Fruit fly (Drosophila melanogaster) whole organism, embryonic: ENCODE measurements around the gene Pino.

ENCODE experiments used
- Atf-2 ChIP-seq: fragments of 200-800 bp; sonication (Bioruptor generic); optimal IDR thresholded peaks from 2 replicates; lab custom pipeline; 2016; ENCODE audit warnings: missing biosample characterization, missing genetic modification characterization
- CG10979 ChIP-seq: fragments of 200-800 bp; sonication (Bioruptor generic); optimal IDR thresholded peaks from 2 replicates; lab custom pipeline; 2018; ENCODE audit warnings: missing biosample characterization, mild to moderate bottlenecking, missing genetic modification characterization, moderate library complexity
- CG12071 ChIP-seq: fragments of 200-800 bp; sonication (Bioruptor generic); optimal IDR thresholded peaks from 3 replicates; lab custom pipeline; 2018; ENCODE audit warnings: missing biosample characterization, mild to moderate bottlenecking, missing genetic modification characterization
- CG13894 ChIP-seq: fragments of 200-800 bp; sonication (Bioruptor generic); optimal IDR thresholded peaks from 3 replicates; lab custom pipeline; 2018; ENCODE audit warnings: missing biosample characterization, mild to moderate bottlenecking, missing genetic modification characterization, moderate library complexity
- CG15479 ChIP-seq: fragments of 200-800 bp; sonication (Bioruptor generic); optimal IDR thresholded peaks from 3 replicates; lab custom pipeline; 2019; ENCODE audit warnings: missing biosample characterization, mild to moderate bottlenecking, missing genetic modification characterization, moderate library complexity
- CG30020 ChIP-seq: fragments of 200-800 bp; optimal IDR thresholded peaks from 2 replicates; lab custom pipeline; 2019; ENCODE audit warnings: missing biosample characterization, mild to moderate bottlenecking, missing genetic modification characterization, moderate library complexity
- CG30431 ChIP-seq: fragments of 200-800 bp; sonication (Bioruptor generic); optimal IDR thresholded peaks from 2 replicates; lab custom pipeline; 2017; ENCODE audit warnings: missing biosample characterization, missing genetic modification characterization
- CG33213 ChIP-seq: fragments of 200-800 bp; sonication (Bioruptor generic); optimal IDR thresholded peaks from 3 replicates; lab custom pipeline; 2016; ENCODE audit warnings: missing biosample characterization, missing genetic modification characterization
- CG3407 ChIP-seq: fragments of 200-800 bp; sonication (Bioruptor generic); optimal IDR thresholded peaks from 2 replicates; lab custom pipeline; 2018; ENCODE audit warnings: missing biosample characterization, mild to moderate bottlenecking, missing genetic modification characterization
- CG34224 ChIP-seq: fragments of 200-800 bp; sonication (Bioruptor generic); IDR thresholded peaks from 3 replicates; pipeline ENCODE4 v1.3.6; 2022; ENCODE audit warnings: missing biosample characterization, missing genetic modification characterization; ENCODE audit not compliant: partially characterized antibody
- CG4328 ChIP-seq: fragments of 200-800 bp; sonication (Bioruptor generic); optimal IDR thresholded peaks from 3 replicates; lab custom pipeline; 2017; ENCODE audit warnings: missing biosample characterization, missing genetic modification reagents, missing genetic modification characterization
- CG43689 ChIP-seq: fragments of 200-800 bp; sonication (Bioruptor generic); IDR thresholded peaks from 2 replicates; pipeline ENCODE4 v1.3.6; 2022; ENCODE audit warnings: missing biosample characterization, missing genetic modification characterization
- CG6854 ChIP-seq: fragments of 200-800 bp; sonication (Bioruptor generic); optimal IDR thresholded peaks from 3 replicates; lab custom pipeline; 2017; ENCODE audit warnings: missing biosample characterization, mild to moderate bottlenecking, missing genetic modification characterization
- CG7271 ChIP-seq: fragments of 200-800 bp; sonication (Bioruptor generic); optimal IDR thresholded peaks from 2 replicates; lab custom pipeline; 2018; ENCODE audit warnings: missing biosample characterization, mild to moderate bottlenecking, missing genetic modification characterization, moderate library complexity
- CG7372 ChIP-seq: fragments of 200-800 bp; sonication (Bioruptor generic); IDR thresholded peaks from 2 replicates; pipeline ENCODE4 v1.3.6; 2022; ENCODE audit warnings: missing biosample characterization, missing genetic modification characterization
- CG8924 ChIP-seq: fragments of 200-800 bp; optimal IDR thresholded peaks from 3 replicates; lab custom pipeline; 2019; ENCODE audit warnings: missing biosample characterization, mild to moderate bottlenecking, missing genetic modification characterization, moderate library complexity
- CG9727 ChIP-seq: fragments of 200-800 bp; sonication (Bioruptor generic); optimal IDR thresholded peaks from 3 replicates; lab custom pipeline; 2017; ENCODE audit warnings: missing biosample characterization, mild to moderate bottlenecking, missing genetic modification characterization
- CG9932 ChIP-seq: fragments of 200-800 bp; sonication (Bioruptor generic); IDR thresholded peaks from 2 replicates; pipeline ENCODE4 v1.3.6; 2022; ENCODE audit warnings: missing biosample characterization, missing genetic modification characterization
- Chrac-16 ChIP-seq: fragments of 200-800 bp; sonication (Bioruptor generic); optimal IDR thresholded peaks from 3 replicates; lab custom pipeline; 2016; ENCODE audit warnings: missing biosample characterization, missing genetic modification characterization
- E2f1 ChIP-seq: fragments of 200-800 bp; sonication (Bioruptor generic); IDR thresholded peaks from 2 replicates; pipeline ENCODE4 v1.3.6; 2022; ENCODE audit warnings: missing biosample characterization, missing genetic modification characterization
- Fer2 ChIP-seq: fragments of 200-800 bp; sonication (Bioruptor generic); optimal IDR thresholded peaks from 2 replicates; lab custom pipeline; 2018; ENCODE audit warnings: missing biosample characterization, mild to moderate bottlenecking, missing genetic modification characterization, moderate library complexity
- HLH4C ChIP-seq: fragments of 200-800 bp; sonication (Bioruptor generic); IDR thresholded peaks from 3 replicates; pipeline ENCODE4 v1.3.6; 2022; ENCODE audit warnings: missing biosample characterization, missing genetic modification characterization; ENCODE audit not compliant: partially characterized antibody
- HmgD ChIP-seq: fragments of 200-800 bp; sonication (Bioruptor generic); optimal IDR thresholded peaks from 3 replicates; lab custom pipeline; 2016; ENCODE audit warnings: missing biosample characterization, missing genetic modification characterization
- Jarid2 ChIP-seq: fragments of 200-800 bp; sonication (Bioruptor generic); optimal IDR thresholded peaks from 3 replicates; lab custom pipeline; 2017; ENCODE audit warnings: mild to moderate bottlenecking, missing biosample characterization, missing genetic modification reagents, missing genetic modification characterization
- Lhr ChIP-seq: fragments of 200-800 bp; sonication (Bioruptor generic); optimal IDR thresholded peaks from 3 replicates; lab custom pipeline; 2017; ENCODE audit warnings: mild to moderate bottlenecking, missing biosample characterization, missing genetic modification reagents, missing genetic modification characterization
- MBD-R2 ChIP-seq: fragments of 200-800 bp; sonication (Bioruptor generic); IDR thresholded peaks from 2 replicates; pipeline ENCODE4 v1.3.6; 2022; ENCODE audit warnings: missing biosample characterization, missing genetic modification characterization
- Mad ChIP-seq: fragments of 200-800 bp; sonication (Bioruptor generic); optimal IDR thresholded peaks from 2 replicates; lab custom pipeline; 2016; ENCODE audit warnings: missing biosample characterization, missing genetic modification characterization
- Myb ChIP-seq: fragments of 200-800 bp; sonication (Bioruptor generic); optimal IDR thresholded peaks from 2 replicates; lab custom pipeline; 2016; ENCODE audit warnings: missing biosample characterization, missing genetic modification characterization
- NC2β ChIP-seq: fragments of 200-800 bp; sonication (Bioruptor generic); optimal IDR thresholded peaks from 2 replicates; lab custom pipeline; 2016; ENCODE audit warnings: missing biosample characterization, missing genetic modification characterization
- Side ChIP-seq: fragments of 200-800 bp; sonication (Bioruptor generic); optimal IDR thresholded peaks from 2 replicates; lab custom pipeline; 2016; ENCODE audit warnings: missing biosample characterization, missing genetic modification characterization
- Sox100B ChIP-seq: fragments of 200-800 bp; sonication (Bioruptor generic); optimal IDR thresholded peaks from 3 replicates; lab custom pipeline; 2018; ENCODE audit warnings: missing biosample characterization, mild to moderate bottlenecking, missing genetic modification characterization
- Sox102F ChIP-seq: fragments of 200-800 bp; sonication (Bioruptor generic); optimal IDR thresholded peaks from 2 replicates; lab custom pipeline; 2018; ENCODE audit warnings: missing biosample characterization, mild to moderate bottlenecking, missing genetic modification characterization, moderate library complexity
- Spps ChIP-seq: fragments of 200-800 bp; sonication (Bioruptor generic); optimal IDR thresholded peaks from 2 replicates; lab custom pipeline; 2018; ENCODE audit warnings: missing biosample characterization, mild to moderate bottlenecking, missing genetic modification characterization
- Sry-β ChIP-seq: fragments of 200-800 bp; sonication (Bioruptor generic); optimal IDR thresholded peaks from 2 replicates; lab custom pipeline; 2018; ENCODE audit warnings: missing biosample characterization, mild to moderate bottlenecking, missing genetic modification characterization, moderate library complexity
- Tbp ChIP-seq: fragments of >200 bp; optimal IDR thresholded peaks from 2 replicates; lab custom pipeline; 2018; ENCODE audit warnings: missing biosample characterization, missing genetic modification characterization
- YL-1 ChIP-seq: fragments of 200-800 bp; sonication (Bioruptor generic); optimal IDR thresholded peaks from 3 replicates; lab custom pipeline; 2017; ENCODE audit warnings: missing biosample characterization, mild to moderate bottlenecking, missing genetic modification characterization
- ci ChIP-seq: fragments of 200-800 bp; sonication (Bioruptor generic); IDR thresholded peaks from 3 replicates; pipeline ENCODE4 v1.3.6; 2022; ENCODE audit warnings: missing biosample characterization, missing genetic modification characterization
- gce ChIP-seq: fragments of 200-800 bp; sonication (Bioruptor generic); IDR thresholded peaks from 3 replicates; pipeline ENCODE4 v1.3.6; 2022; ENCODE audit warnings: missing biosample characterization, missing genetic modification characterization
- jumu ChIP-seq: fragments of 200-800 bp; sonication (Bioruptor generic); optimal IDR thresholded peaks from 3 replicates; lab custom pipeline; 2016; ENCODE audit warnings: missing biosample characterization, missing genetic modification characterization
- kay ChIP-seq: fragments of 200-800 bp; sonication (Bioruptor generic); optimal IDR thresholded peaks from 2 replicates; lab custom pipeline; 2016; ENCODE audit warnings: missing biosample characterization, missing genetic modification characterization
- klu ChIP-seq: fragments of 200-800 bp; sonication (Bioruptor generic); IDR thresholded peaks from 2 replicates; pipeline ENCODE4 v1.3.6; 2022; ENCODE audit warnings: missing biosample characterization, missing genetic modification characterization
- kni ChIP-seq: fragments of 200-800 bp; sonication (Bioruptor generic); optimal IDR thresholded peaks from 3 replicates; lab custom pipeline; 2017; ENCODE audit warnings: mild to moderate bottlenecking, missing biosample characterization, missing genetic modification reagents, missing genetic modification characterization
- lov ChIP-seq, 2 experiments: fragments of 200-800 bp in 1 of 2; fragments of >200 bp in 1 of 2; sonication (Bioruptor generic) in 1 of 2; IDR thresholded peaks in 1 of 2; optimal IDR thresholded peaks in 1 of 2; 2 replicates in 1 of 2; 3 replicates in 1 of 2; pipeline versions ENCODE4 v1.3.6 to Lab custom; 2017 to 2022; ENCODE audit warnings: missing biosample characterization in 1 of 2, missing genetic modification characterization in 1 of 2
- nau ChIP-seq: fragments of 200-800 bp; sonication (Bioruptor generic); optimal IDR thresholded peaks from 3 replicates; lab custom pipeline; 2017; ENCODE audit warnings: missing biosample characterization, mild to moderate bottlenecking, missing genetic modification characterization, missing genetic modification reagents
- nom ChIP-seq: fragments of 200-800 bp; sonication (Bioruptor generic); optimal IDR thresholded peaks from 2 replicates; lab custom pipeline; 2017; ENCODE audit warnings: missing biosample characterization, missing genetic modification characterization, mild to moderate bottlenecking, moderate library complexity, missing genetic modification reagents
- run ChIP-seq: fragments of 200-800 bp; sonication (Bioruptor generic); optimal IDR thresholded peaks from 3 replicates; lab custom pipeline; 2018; ENCODE audit warnings: missing biosample characterization, mild to moderate bottlenecking, missing genetic modification characterization
- sens ChIP-seq: fragments of 200-800 bp; sonication (Bioruptor generic); peaks from one replicate; lab custom pipeline; 2016; ENCODE audit warnings: missing biosample characterization, missing genetic modification characterization
- sob ChIP-seq: fragments of 200-800 bp; sonication (Bioruptor generic); IDR thresholded peaks from 2 replicates; pipeline ENCODE4 v1.3.6; 2022; ENCODE audit warnings: missing biosample characterization, missing genetic modification characterization
- twi ChIP-seq: fragments of 200-800 bp; optimal IDR thresholded peaks from 2 replicates; lab custom pipeline; 2019; ENCODE audit warnings: missing biosample characterization, mild to moderate bottlenecking, missing genetic modification characterization, moderate library complexity
- vvl ChIP-seq: fragments of 200-800 bp; sonication (Bioruptor generic); IDR thresholded peaks from 2 replicates; pipeline ENCODE4 v1.3.6; 2022; ENCODE audit warnings: missing biosample characterization, missing genetic modification characterization

The Pino gene

DNA sequence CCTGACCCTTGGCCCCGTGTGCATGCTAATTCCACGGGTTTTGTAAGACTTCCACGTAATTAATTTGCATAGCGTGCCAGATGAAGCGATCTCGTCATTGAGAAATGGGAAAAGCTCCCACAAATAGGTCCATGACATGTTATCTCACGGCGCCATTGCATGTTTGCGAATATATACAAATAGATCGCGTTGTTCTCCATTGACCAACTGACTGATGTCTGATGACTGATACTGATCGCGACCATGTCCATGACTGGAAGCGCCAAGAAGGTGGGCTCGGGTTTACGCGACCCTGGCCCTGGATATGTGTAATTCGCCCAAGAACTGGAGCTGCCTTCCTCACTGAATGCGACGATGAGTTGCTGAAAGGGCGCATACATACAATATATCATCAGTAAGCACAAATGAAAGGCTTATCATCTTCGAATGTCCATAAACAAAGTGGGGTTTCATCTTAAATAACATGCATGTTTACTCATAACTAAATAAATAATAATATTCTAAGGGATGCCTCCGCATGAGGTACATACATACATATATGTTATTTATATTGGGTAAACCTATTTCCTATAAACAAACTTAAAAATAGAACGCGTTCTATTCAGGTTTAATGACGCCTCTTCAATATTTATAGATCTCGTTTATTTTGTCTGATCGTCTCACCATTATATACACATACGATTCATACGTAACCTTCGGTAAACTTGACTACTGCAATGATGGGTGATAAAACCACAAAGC lies 5.5 kb downstream of the Pino start (continued):
- TF ChIP-seq CG10979 (tag; lab: Kevin White, UChicago), result peak; percentile 52
- no peak for TF ChIP-seq CG43689 (GFP tag; lab: Robert Waterston, UW)
- TF ChIP-seq ci (GFP tag; lab: Robert Waterston, UW), result no peak
- no peak for TF ChIP-seq CG30020 (tag; lab: Kevin White, UChicago)
- TF ChIP-seq Spps, result peak; percentile 48
- no peak for TF ChIP-seq CG30431 (GFP tag; lab: Kevin White, UChicago)
- TF ChIP-seq Chrac-16 (GFP tag; lab: Kevin White, UChicago), result no peak
- TF ChIP-seq kay (GFP tag; lab: Kevin White, UChicago), result no peak
- no peak for TF ChIP-seq nom (GFP tag; lab: Kevin White, UChicago)
- TF ChIP-seq CG15479 (GFP tag; lab: Kevin White, UChicago), result no peak
- no peak for TF ChIP-seq Sry-β
- TF ChIP-seq nau (GFP tag; lab: Kevin White, UChicago), result peak; percentile 50
- no peak for TF ChIP-seq HLH4C (GFP tag; lab: Robert Waterston, UW)
- TF ChIP-seq Sox102F (GFP tag; lab: Kevin White, UChicago), result peak; percentile 70
- peak; percentile 48 for TF ChIP-seq kni (GFP tag; lab: Kevin White, UChicago)
- TF ChIP-seq Fer2 (tag; lab: Kevin White, UChicago), result no peak
- TF ChIP-seq HmgD, result no peak
- TF ChIP-seq Myb (GFP tag; lab: Kevin White, UChicago), result no peak
- no peak for TF ChIP-seq CG6854
- peak; percentile 74 for TF ChIP-seq CG9727 (GFP tag; lab: Kevin White, UChicago)
- TF ChIP-seq CG12071 (GFP tag; lab: Kevin White, UChicago), result no peak
- peak; percentile 52 for TF ChIP-seq Lhr (GFP tag; lab: Kevin White, UChicago)
- no peak for TF ChIP-seq CG34224
- TF ChIP-seq E2f1 (GFP tag; lab: Robert Waterston, UW), result no peak
- no peak for TF ChIP-seq CG9932 (GFP tag; lab: Robert Waterston, UW)
- peak; percentile 15; the same call in 1 of the 2 replicates for TF ChIP-seq vvl (GFP tag; lab: Robert Waterston, UW)
- no peak for TF ChIP-seq klu (GFP tag; lab: Robert Waterston, UW)
- no peak for TF ChIP-seq CG4328
- peak; percentile 5 for TF ChIP-seq run (tag; lab: Kevin White, UChicago)
- TF ChIP-seq Side (GFP tag; lab: Kevin White, UChicago), result no peak
- TF ChIP-seq twi (tag; lab: Kevin White, UChicago), result no peak
- TF ChIP-seq Mad (GFP tag; lab: Kevin White, UChicago), result no peak
- TF ChIP-seq YL-1 (GFP tag; lab: Kevin White, UChicago), result peak; percentile 5
- peak; percentile 48 for TF ChIP-seq CG8924 (tag; lab: Kevin White, UChicago)
- TF ChIP-seq sens (GFP tag; lab: Kevin White, UChicago), result peak; percentile 88
- TF ChIP-seq Tbp (GFP tag; lab: Kevin White, UChicago), result no peak
- no peak for TF ChIP-seq lov (optimal IDR thresholded peaks at IDR 0.05; lab: Kevin White, UChicago)
- no peak for TF ChIP-seq lov (GFP tag; IDR thresholded peaks at IDR 0.05; lab: Robert Waterston, UW)
- no peak for TF ChIP-seq CG7372 (GFP tag; lab: Robert Waterston, UW)
- peak; percentile 59 for TF ChIP-seq CG7271 (tag; lab: Kevin White, UChicago)
- TF ChIP-seq CG3407 (GFP tag; lab: Kevin White, UChicago), result peak; percentile 77
- TF ChIP-seq Jarid2 (GFP tag; lab: Kevin White, UChicago), result peak; percentile 4
- no peak for TF ChIP-seq Atf-2
- peak; percentile 57 for TF ChIP-seq Sox100B
- no peak for TF ChIP-seq NC2β (GFP tag; lab: Kevin White, UChicago)
- TF ChIP-seq jumu (GFP tag; lab: Kevin White, UChicago), result no peak
- TF ChIP-seq CG33213 (GFP tag; lab: Kevin White, UChicago), result no peak
- TF ChIP-seq sob (GFP tag; lab: Robert Waterston, UW), result no peak
- TF ChIP-seq MBD-R2 (GFP tag; lab: Robert Waterston, UW), result no peak
- TF ChIP-seq gce, result no peak
- peak; percentile 34 for TF ChIP-seq CG13894 (tag; lab: Kevin White, UChicago)
